Fruit fly (Drosophila melanogaster): ENCODE results near the gene CG5850.

dm6 chr2L:9981809-9982208 is 18.1 kb upstream of the CG5850 start:
- no peak for TF ChIP-seq CG8478 (optimal IDR thresholded peaks at IDR 0.05)
- no peak for TF ChIP-seq CTCF (optimal IDR thresholded peaks at IDR 0.05)

Data from S2 (cell line).